Worm (Caenorhabditis elegans) whole organism, L4/young adult: Measurements from ENCODE around the gene cutl-17.

ENCODE experiments used
- W03F9.2 ChIP-seq: fragments of 150-350 bp; optimal IDR thresholded peaks from 2 replicates; lab custom pipeline; 2014; ENCODE audit warnings: missing biosample characterization, missing genetic modification characterization
- dao-5 ChIP-seq: sonication (generic microtip); optimal IDR thresholded peaks from 2 replicates; lab custom pipeline; 2016; ENCODE audit warnings: missing genotype, missing genetic modification characterization, moderate library complexity, missing compliant biosample characterization
- him-1 ChIP-seq: sonication (generic microtip); optimal IDR thresholded peaks from 2 replicates; lab custom pipeline; 2016; ENCODE audit warnings: missing genotype, missing genetic modification reagents, missing genetic modification characterization, missing compliant biosample characterization

Gene cutl-17

ce11 chrIV:9423095-9423494 lies 34.2 kb downstream of the cutl-17 start, which contains the start of gene srxa-2:
srxa-2 (plus strand) TSS chrIV:9423395.
- no peak for TF ChIP-seq him-1 (tag; lab: Kevin White, UChicago)
- no peak for TF ChIP-seq dao-5 (tag; lab: Kevin White, UChicago)
- TF ChIP-seq W03F9.2 (tag; lab: Kevin White, UChicago): no peak

- TF ChIP-seq him-1 (tag; lab: Kevin White, UChicago) (no peak), W03F9.2 (tag; lab: Kevin White, UChicago) (no peak), dao-5 (tag; lab: Kevin White, UChicago) (no peak)
Observed at ce11 chrIV:9422408-9422807, 34.9 kb downstream of the cutl-17 start, which contains the start of gene F56D5.9. F56D5.9 (minus strand) TSS chrIV:9422508.

ce11 chrIV:9408004-9408403 lies 49.3 kb downstream of the cutl-17 start, which contains the start of gene F56D5.5:
F56D5.5 (minus strand) TSS chrIV:9408104.
- no peak for TF ChIP-seq him-1 (tag; lab: Kevin White, UChicago)

- TF ChIP-seq W03F9.2 (tag; lab: Kevin White, UChicago) (no peak), him-1 (tag; lab: Kevin White, UChicago) (no peak), dao-5 (tag; lab: Kevin White, UChicago) (no peak)
Observed at ce11 chrIV:9403761-9404420, 53.4 kb downstream of the cutl-17 start.

- TF ChIP-seq W03F9.2 (tag; lab: Kevin White, UChicago): no peak
- no peak for TF ChIP-seq him-1 (tag; lab: Kevin White, UChicago)
- TF ChIP-seq dao-5 (tag; lab: Kevin White, UChicago): no peak
Observed at ce11 chrIV:9401715-9402114, 55.6 kb downstream of the cutl-17 start, which contains the start of gene F56D5.6. F56D5.6 (plus strand) TSS chrIV:9401922.
